Fruit fly (Drosophila melanogaster) whole organism, embryonic: ENCODE measurements around the gene CG32313.
A peak's percentile ranks its signal among the peaks of the same experiment; 100 is the strongest.

Source experiments
- ATbp ChIP-seq: fragments of 200-800 bp; sonication (Bioruptor generic); optimal IDR thresholded peaks from 2 replicates; lab custom pipeline; 2017; ENCODE audit warnings: missing biosample characterization, mild to moderate bottlenecking, missing genetic modification characterization, missing genetic modification reagents
- Abd-B ChIP-seq: fragments of 200-800 bp; sonication (Bioruptor generic); optimal IDR thresholded peaks from 2 replicates; lab custom pipeline; 2018; ENCODE audit warnings: missing biosample characterization, mild to moderate bottlenecking, missing genetic modification characterization, moderate library complexity
- Atf3 ChIP-seq: fragments of 200-800 bp; sonication (Bioruptor generic); optimal IDR thresholded peaks from 3 replicates; lab custom pipeline; 2016; ENCODE audit warnings: missing biosample characterization, missing genetic modification characterization
- Bgb ChIP-seq: fragments of 200-800 bp; sonication (Bioruptor generic); IDR thresholded peaks from 2 replicates; pipeline ENCODE4 v1.3.6; 2022; ENCODE audit warnings: missing biosample characterization, missing genetic modification characterization; ENCODE audit not compliant: partially characterized antibody
- CG10959 ChIP-seq: fragments of 200-800 bp; sonication (Bioruptor generic); IDR thresholded peaks from 2 replicates; pipeline ENCODE4 v1.3.6; 2022; ENCODE audit warnings: missing biosample characterization, missing genetic modification characterization
- CG12391 ChIP-seq: fragments of 200-800 bp; sonication (Bioruptor generic); optimal IDR thresholded peaks from 3 replicates; lab custom pipeline; 2018; ENCODE audit warnings: missing biosample characterization, mild to moderate bottlenecking, missing genetic modification characterization, moderate library complexity
- CG14441 ChIP-seq: fragments of 200-800 bp; sonication (Bioruptor generic); IDR thresholded peaks from 2 replicates; pipeline ENCODE4 v1.3.6; 2022; ENCODE audit warnings: missing biosample characterization, missing genetic modification characterization
- CG3995 ChIP-seq: fragments of 200-800 bp; sonication (Bioruptor generic); optimal IDR thresholded peaks from 3 replicates; lab custom pipeline; 2016; ENCODE audit warnings: missing biosample characterization, missing genetic modification characterization
- CG4328 ChIP-seq: fragments of 200-800 bp; sonication (Bioruptor generic); optimal IDR thresholded peaks from 3 replicates; lab custom pipeline; 2017; ENCODE audit warnings: missing biosample characterization, missing genetic modification reagents, missing genetic modification characterization
- CG5180 ChIP-seq: fragments of 200-800 bp; sonication (Bioruptor generic); optimal IDR thresholded peaks from 3 replicates; lab custom pipeline; 2017; ENCODE audit warnings: missing biosample characterization, missing genetic modification characterization, mild to moderate bottlenecking, moderate library complexity, missing genetic modification reagents
- CG6854 ChIP-seq: fragments of 200-800 bp; sonication (Bioruptor generic); optimal IDR thresholded peaks from 3 replicates; lab custom pipeline; 2017; ENCODE audit warnings: missing biosample characterization, mild to moderate bottlenecking, missing genetic modification characterization
- CG7271 ChIP-seq: fragments of 200-800 bp; sonication (Bioruptor generic); optimal IDR thresholded peaks from 2 replicates; lab custom pipeline; 2018; ENCODE audit warnings: missing biosample characterization, mild to moderate bottlenecking, missing genetic modification characterization, moderate library complexity
- CG7357 ChIP-seq: fragments of 200-800 bp; sonication (Bioruptor generic); IDR thresholded peaks from 3 replicates; pipeline ENCODE4 v1.3.6; 2022; ENCODE audit warnings: missing biosample characterization, missing genetic modification characterization
- CG9215 ChIP-seq: fragments of 200-800 bp; sonication (Bioruptor generic); IDR thresholded peaks from 2 replicates; pipeline ENCODE4 v1.3.6; 2022; ENCODE audit warnings: missing biosample characterization, missing genetic modification characterization
- CG9876 ChIP-seq: fragments of 200-800 bp; sonication (Bioruptor generic); optimal IDR thresholded peaks from 2 replicates; lab custom pipeline; 2016; ENCODE audit warnings: missing biosample characterization, missing genetic modification characterization
- CG9932 ChIP-seq: fragments of 200-800 bp; sonication (Bioruptor generic); IDR thresholded peaks from 2 replicates; pipeline ENCODE4 v1.3.6; 2022; ENCODE audit warnings: missing biosample characterization, missing genetic modification characterization
- Dbx ChIP-seq: fragments of 200-800 bp; sonication (Bioruptor generic); IDR thresholded peaks from 3 replicates; pipeline ENCODE4 v1.3.6; 2022; ENCODE audit warnings: missing biosample characterization, missing genetic modification characterization
- Dfd ChIP-seq, 2 experiments: fragments of >200 bp; optimal IDR thresholded peaks; 2 replicates each; lab custom pipeline; 2017; ENCODE audit warnings: missing biosample characterization in 2 of 2, missing genetic modification characterization in 2 of 2
- HLH4C ChIP-seq: fragments of 200-800 bp; sonication (Bioruptor generic); IDR thresholded peaks from 3 replicates; pipeline ENCODE4 v1.3.6; 2022; ENCODE audit warnings: missing biosample characterization, missing genetic modification characterization; ENCODE audit not compliant: partially characterized antibody
- Hmx ChIP-seq: fragments of 200-800 bp; sonication (Bioruptor generic); optimal IDR thresholded peaks from 2 replicates; lab custom pipeline; 2016; ENCODE audit warnings: missing biosample characterization, missing genetic modification characterization
- Hsf ChIP-seq: fragments of 200-800 bp; sonication (Bioruptor generic); optimal IDR thresholded peaks from 3 replicates; lab custom pipeline; 2016; ENCODE audit warnings: missing biosample characterization, missing genetic modification characterization
- Lim3 ChIP-seq: fragments of 200-800 bp; sonication (Bioruptor generic); IDR thresholded peaks from 2 replicates; pipeline ENCODE4 v1.3.6; 2022; ENCODE audit warnings: missing biosample characterization, missing genetic modification characterization
- Max ChIP-seq: fragments of 200-800 bp; sonication (Bioruptor generic); optimal IDR thresholded peaks from 2 replicates; lab custom pipeline; 2016; ENCODE audit warnings: missing biosample characterization, mild to moderate bottlenecking, missing genetic modification characterization
- Med ChIP-seq: fragments of 200-800 bp; sonication (Bioruptor generic); peaks from one replicate; lab custom pipeline; 2016; ENCODE audit warnings: missing biosample characterization, missing genetic modification characterization, mild to moderate bottlenecking, inconsistent platforms, moderate library complexity
- Usf ChIP-seq: fragments of 200-800 bp; sonication (Bioruptor generic); optimal IDR thresholded peaks from 2 replicates; lab custom pipeline; 2017; ENCODE audit warnings: missing genotype, missing biosample characterization, missing genetic modification characterization
- aop ChIP-seq: fragments of 200-800 bp; sonication (Bioruptor generic); IDR thresholded peaks from 2 replicates; pipeline ENCODE4 v1.3.6; 2022; ENCODE audit warnings: missing biosample characterization, missing genetic modification characterization
- caup ChIP-seq: fragments of 200-800 bp; sonication (Bioruptor generic); optimal IDR thresholded peaks from 3 replicates; lab custom pipeline; 2017; ENCODE audit warnings: missing biosample characterization, mild to moderate bottlenecking, missing genetic modification characterization, moderate library complexity; ENCODE audit not compliant: severe bottlenecking
- chinmo ChIP-seq: fragments of 200-800 bp; sonication (Bioruptor generic); IDR thresholded peaks from 4 replicates; pipeline ENCODE4 v1.3.6; 2022; ENCODE audit warnings: missing biosample characterization, missing genetic modification characterization; ENCODE audit not compliant: partially characterized antibody
- crol ChIP-seq: fragments of 200-800 bp; sonication (Bioruptor generic); IDR thresholded peaks from 2 replicates; pipeline ENCODE4 v1.3.6; 2022; ENCODE audit warnings: missing biosample characterization, missing genetic modification characterization
- danr ChIP-seq: fragments of 200-800 bp; sonication (Bioruptor generic); IDR thresholded peaks from 2 replicates; pipeline ENCODE4 v1.3.6; 2022; ENCODE audit warnings: missing biosample characterization, missing genetic modification characterization
- emc ChIP-seq: fragments of 200-800 bp; sonication (Bioruptor generic); optimal IDR thresholded peaks from 2 replicates; lab custom pipeline; 2016; ENCODE audit warnings: missing biosample characterization, missing genetic modification characterization
- ewg ChIP-seq: fragments of 200-800 bp; sonication (Bioruptor generic); optimal IDR thresholded peaks from 3 replicates; lab custom pipeline; 2017; ENCODE audit warnings: mild to moderate bottlenecking, missing biosample characterization, missing genetic modification reagents, missing genetic modification characterization
- exex ChIP-seq: fragments of 200-800 bp; sonication (Bioruptor generic); optimal IDR thresholded peaks from 4 replicates; lab custom pipeline; 2018; ENCODE audit warnings: missing biosample characterization, mild to moderate bottlenecking, missing genetic modification characterization, moderate library complexity
- fru ChIP-seq: fragments of >200 bp; optimal IDR thresholded peaks from 2 replicates; lab custom pipeline; 2017
- gcm ChIP-seq: fragments of 200-800 bp; sonication (Bioruptor generic); optimal IDR thresholded peaks from 2 replicates; lab custom pipeline; 2019; ENCODE audit warnings: missing biosample characterization, mild to moderate bottlenecking, missing genetic modification characterization, moderate library complexity
- grau ChIP-seq: fragments of 200-800 bp; optimal IDR thresholded peaks from 3 replicates; lab custom pipeline; 2019; ENCODE audit warnings: missing biosample characterization, mild to moderate bottlenecking, missing genetic modification characterization, moderate library complexity
- hb ChIP-seq: fragments of 200-800 bp; sonication (Bioruptor generic); IDR thresholded peaks from 3 replicates; pipeline ENCODE4 v1.3.6; 2022; ENCODE audit warnings: missing biosample characterization, missing genetic modification characterization; ENCODE audit not compliant: partially characterized antibody
- hbn ChIP-seq: fragments of 200-800 bp; sonication (Bioruptor generic); IDR thresholded peaks from 2 replicates; pipeline ENCODE4 v1.3.6; 2022; ENCODE audit warnings: missing biosample characterization, missing genetic modification characterization; ENCODE audit not compliant: partially characterized antibody
- ind ChIP-seq: fragments of 200-800 bp; sonication (Bioruptor generic); optimal IDR thresholded peaks from 3 replicates; lab custom pipeline; 2016; ENCODE audit warnings: missing biosample characterization, missing genetic modification characterization
- inv ChIP-seq: fragments of 200-800 bp; sonication (Bioruptor generic); IDR thresholded peaks from 2 replicates; pipeline ENCODE4 v1.3.6; 2022; ENCODE audit warnings: missing biosample characterization, missing genetic modification characterization; ENCODE audit not compliant: partially characterized antibody
- ken ChIP-seq: fragments of 200-800 bp; sonication (Bioruptor generic); IDR thresholded peaks from 3 replicates; pipeline ENCODE4 v1.3.6; 2022; ENCODE audit warnings: missing biosample characterization, missing genetic modification characterization
- org-1 ChIP-seq: fragments of 200-800 bp; sonication (Bioruptor generic); optimal IDR thresholded peaks from 2 replicates; lab custom pipeline; 2017; ENCODE audit warnings: missing biosample characterization, missing genetic modification characterization
- p53 ChIP-seq: fragments of 200-800 bp; sonication (Bioruptor generic); optimal IDR thresholded peaks from 2 replicates; lab custom pipeline; 2016; ENCODE audit warnings: missing biosample characterization, missing genetic modification characterization
- phol ChIP-seq: fragments of 200-800 bp; sonication (Bioruptor generic); optimal IDR thresholded peaks from 3 replicates; lab custom pipeline; 2018; ENCODE audit warnings: missing biosample characterization, mild to moderate bottlenecking, missing genetic modification characterization, moderate library complexity
- prd ChIP-seq, 3 experiments: fragments of >200 bp in 2 of 3; fragments of 200-800 bp in 1 of 3; sonication (Bioruptor generic) in 1 of 3; optimal IDR thresholded peaks in 2 of 3; IDR thresholded peaks in 1 of 3; 2 replicates in 2 of 3; 3 replicates in 1 of 3; pipeline versions ENCODE4 v1.3.6 to Lab custom; 2017 to 2022; ENCODE audit warnings: missing biosample characterization in 1 of 3, missing genetic modification characterization in 1 of 3
- run ChIP-seq: fragments of 200-800 bp; sonication (Bioruptor generic); optimal IDR thresholded peaks from 3 replicates; lab custom pipeline; 2018; ENCODE audit warnings: missing biosample characterization, mild to moderate bottlenecking, missing genetic modification characterization
- slp2 ChIP-seq: fragments of 200-800 bp; sonication (Bioruptor generic); optimal IDR thresholded peaks from 2 replicates; lab custom pipeline; 2016; ENCODE audit warnings: missing biosample characterization, missing genetic modification characterization
- sob ChIP-seq: fragments of 200-800 bp; sonication (Bioruptor generic); IDR thresholded peaks from 2 replicates; pipeline ENCODE4 v1.3.6; 2022; ENCODE audit warnings: missing biosample characterization, missing genetic modification characterization
- trem ChIP-seq: fragments of 200-800 bp; optimal IDR thresholded peaks from 3 replicates; lab custom pipeline; 2019; ENCODE audit warnings: missing biosample characterization, mild to moderate bottlenecking, missing genetic modification characterization, moderate library complexity
- twi ChIP-seq: fragments of 200-800 bp; optimal IDR thresholded peaks from 2 replicates; lab custom pipeline; 2019; ENCODE audit warnings: missing biosample characterization, mild to moderate bottlenecking, missing genetic modification characterization, moderate library complexity
- vfl ChIP-seq: fragments of 200-800 bp; sonication (Bioruptor generic); optimal IDR thresholded peaks from 2 replicates; lab custom pipeline; 2016; ENCODE audit warnings: missing biosample characterization, missing genetic modification characterization

Gene CG32313

DNA sequence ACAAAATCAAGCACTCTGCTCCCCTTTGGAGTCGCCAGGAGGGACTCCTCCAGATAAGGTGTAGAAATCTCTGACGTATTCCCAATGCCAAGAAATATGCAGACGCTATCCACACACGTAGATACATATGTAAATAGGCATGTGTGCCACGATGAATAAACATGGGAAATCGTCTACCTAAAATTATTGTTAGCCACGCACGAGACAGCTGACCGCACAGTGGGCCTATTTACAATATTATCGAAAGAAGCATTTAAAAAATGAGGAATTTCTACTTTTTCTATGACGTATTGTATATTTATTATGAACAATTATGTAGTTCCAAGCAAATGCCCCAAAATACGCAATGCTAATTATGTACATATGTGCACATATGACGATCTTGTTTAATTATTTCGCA is 3.6 kb upstream of the CG32313 start (continued):
- TF ChIP-seq aop (GFP tag; lab: Robert Waterston, UW), result no peak
- TF ChIP-seq Abd-B (GFP tag; lab: Kevin White, UChicago), result no peak
- no peak for TF ChIP-seq emc (GFP tag; lab: Kevin White, UChicago)
- TF ChIP-seq ewg, result no peak
- TF ChIP-seq CG7271 (tag; lab: Kevin White, UChicago), result no peak
- no peak for TF ChIP-seq exex (tag; lab: Kevin White, UChicago)
- peak; percentile 30; the same call in 1 of the 2 replicates for TF ChIP-seq CG9215 (GFP tag; lab: Robert Waterston, UW)
- no peak for TF ChIP-seq CG9876 (GFP tag; lab: Kevin White, UChicago)
- TF ChIP-seq HLH4C, result no peak
- no peak for TF ChIP-seq run
- TF ChIP-seq chinmo (GFP tag; lab: Robert Waterston, UW), result no peak
- TF ChIP-seq phol (tag; lab: Kevin White, UChicago), result peak; percentile 12
- TF ChIP-seq twi (tag; lab: Kevin White, UChicago), result peak; percentile 13
- TF ChIP-seq org-1 (GFP tag; lab: Kevin White, UChicago), result no peak
- TF ChIP-seq crol, result no peak
- TF ChIP-seq Hsf, result no peak
- TF ChIP-seq CG6854 (GFP tag; lab: Kevin White, UChicago), result no peak
- TF ChIP-seq Med (GFP tag; lab: Kevin White, UChicago), result peak; percentile 77
- no peak for TF ChIP-seq hb (GFP tag; lab: Robert Waterston, UW)
- TF ChIP-seq Atf3, result no peak
- TF ChIP-seq hbn (GFP tag; lab: Robert Waterston, UW), result no peak
- TF ChIP-seq Hmx, result no peak
- no peak for TF ChIP-seq ind (GFP tag; lab: Kevin White, UChicago)
- peak; percentile 30 for TF ChIP-seq ATbp (GFP tag; lab: Kevin White, UChicago)
- TF ChIP-seq fru (lab: Kevin White, UChicago), result no peak
- TF ChIP-seq CG9932 (GFP tag; lab: Robert Waterston, UW), result peak; percentile 30; the same call in 1 of the 2 replicates
- no peak for TF ChIP-seq Bgb (GFP tag; lab: Robert Waterston, UW)
- no peak for TF ChIP-seq slp2
- no peak for TF ChIP-seq prd (optimal IDR thresholded peaks at IDR 0.05; lab: Kevin White, UChicago)
- peak; percentile 60 for TF ChIP-seq prd (GFP tag; IDR thresholded peaks at IDR 0.05; lab: Robert Waterston, UW)
- TF ChIP-seq Usf (GFP tag; lab: Kevin White, UChicago), result no peak
- TF ChIP-seq p53, result no peak
- no peak for TF ChIP-seq CG5180
- no peak for TF ChIP-seq inv (GFP tag; lab: Robert Waterston, UW)
- TF ChIP-seq Dfd (GFP tag; optimal IDR thresholded peaks at IDR 0.05; lab: Kevin White, UChicago), result no peak
- peak; percentile 1 for TF ChIP-seq CG12391
- TF ChIP-seq CG14441, result no peak
- no peak for TF ChIP-seq trem
- TF ChIP-seq CG4328, result no peak
- TF ChIP-seq grau (tag; lab: Kevin White, UChicago), result no peak
- no peak for TF ChIP-seq Lim3
- TF ChIP-seq Dbx (GFP tag; lab: Robert Waterston, UW), result 0 out of 3 replicates have a peak, but pooled peaks have one; percentile 24
- no peak for TF ChIP-seq gcm (GFP tag; lab: Kevin White, UChicago)
- TF ChIP-seq CG10959 (GFP tag; lab: Robert Waterston, UW), result no peak
- TF ChIP-seq vfl (GFP tag; lab: Kevin White, UChicago), result no peak
- TF ChIP-seq caup (GFP tag; lab: Kevin White, UChicago), result no peak
- TF ChIP-seq CG7357 (GFP tag; lab: Robert Waterston, UW), result no peak
- peak; percentile 5; the same call in 1 of the 2 replicates for TF ChIP-seq sob (GFP tag; lab: Robert Waterston, UW)
- TF ChIP-seq Max (GFP tag; lab: Kevin White, UChicago), result peak; percentile 33
- no peak; the same call in 1 of the 2 replicates for TF ChIP-seq danr (GFP tag; lab: Robert Waterston, UW)
- TF ChIP-seq CG3995 (GFP tag; lab: Kevin White, UChicago), result no peak
- no peak for TF ChIP-seq ken (GFP tag; lab: Robert Waterston, UW)
